Fruit fly (Drosophila melanogaster): ENCODE data around the gene mRpS10.

The mRpS10 gene

dm6 chr3R:15213362-15213989 lies 16.0 kb upstream of the mRpS10 start, which contains the start of the genes CG6654 and CG4210:
TSS of gene CG6654 (minus strand) at chr3R:15213658.
TSS of gene CG4210 (plus strand) at chr3R:15213974.
- no peak for TF ChIP-seq Met (GFP tag; optimal IDR thresholded peaks at IDR 0.05)
- peak; percentile 8 for TF ChIP-seq CG31627 (GFP tag; optimal IDR thresholded peaks at IDR 0.05)
- TF ChIP-seq Sox14 (GFP tag; optimal IDR thresholded peaks at IDR 0.05): peak; percentile 33
- TF ChIP-seq topi (GFP tag; optimal IDR thresholded peaks at IDR 0.05): no peak
- TF ChIP-seq cyc (GFP tag; optimal IDR thresholded peaks at IDR 0.05): peak; percentile 30
- TF ChIP-seq achi (GFP tag; optimal IDR thresholded peaks at IDR 0.05): no peak
- peak; percentile 4 for TF ChIP-seq CG3032 (tag; optimal IDR thresholded peaks at IDR 0.05)
- peak; percentile 35 for TF ChIP-seq esn (GFP tag; optimal IDR thresholded peaks at IDR 0.05)

- TF ChIP-seq Smox (GFP tag; optimal IDR thresholded peaks at IDR 0.05) (no peak), Lpt (GFP tag; optimal IDR thresholded peaks at IDR 0.05) (peak; percentile 86), Eip75B (GFP tag; optimal IDR thresholded peaks at IDR 0.05) (no peak), Ets96B (tag; optimal IDR thresholded peaks at IDR 0.05) (peak; percentile 94), CG1621 (tag; optimal IDR thresholded peaks at IDR 0.05) (no peak), CG6854 (GFP tag; optimal IDR thresholded peaks at IDR 0.05) (peak; percentile 61), svp (GFP tag) (no peak), CG7368 (GFP tag; optimal IDR thresholded peaks at IDR 0.05) (peak; percentile 86), salr (GFP tag; optimal IDR thresholded peaks at IDR 0.05) (no peak), CG9139 (GFP tag; optimal IDR thresholded peaks at IDR 0.05) (no peak), CG6276 (GFP tag; optimal IDR thresholded peaks at IDR 0.05) (no peak), CG3919 (GFP tag; optimal IDR thresholded peaks at IDR 0.05) (peak; percentile 96), CG11294 (GFP tag; IDR thresholded peaks at IDR 0.05) (peak; percentile 97), CG15336 (GFP tag; IDR thresholded peaks at IDR 0.05) (peak; percentile 41; the same call in 1 of the 2 replicates), Blimp-1 (GFP tag; optimal IDR thresholded peaks at IDR 0.05) (peak; percentile 85), CG6792 (GFP tag; optimal IDR thresholded peaks at IDR 0.05) (peak; percentile 83), CG11902 (GFP tag; optimal IDR thresholded peaks at IDR 0.05) (peak; percentile 94), Ets21C (GFP tag; optimal IDR thresholded peaks at IDR 0.05) (no peak), Hr38 (GFP tag; optimal IDR thresholded peaks at IDR 0.05) (no peak), fd59A (GFP tag; optimal IDR thresholded peaks at IDR 0.05) (no peak), CG16779 (tag; optimal IDR thresholded peaks at IDR 0.05) (no peak), CG10631 (GFP tag; optimal IDR thresholded peaks at IDR 0.05) (peak; percentile 89), CG8319 (GFP tag; optimal IDR thresholded peaks at IDR 0.05) (no peak), Hr4 (GFP tag; optimal IDR thresholded peaks at IDR 0.05) (no peak), pdm3 (GFP tag; optimal IDR thresholded peaks at IDR 0.05) (no peak), Hr39 (GFP tag; optimal IDR thresholded peaks at IDR 0.05) (no peak), net (GFP tag; optimal IDR thresholded peaks at IDR 0.05) (no peak), acj6 (GFP tag; optimal IDR thresholded peaks at IDR 0.05) (no peak), topi (GFP tag; optimal IDR thresholded peaks at IDR 0.05) (peak; percentile 96), esn (GFP tag; optimal IDR thresholded peaks at IDR 0.05) (peak; percentile 88), Sox15 (GFP tag; optimal IDR thresholded peaks at IDR 0.05) (peak; percentile 39), CG10669 (GFP tag; optimal IDR thresholded peaks at IDR 0.05) (no peak), CG32006 (GFP tag; optimal IDR thresholded peaks at IDR 0.05) (no peak), CG6808 (GFP tag; optimal IDR thresholded peaks at IDR 0.05) (no peak), dsx (GFP tag; optimal IDR thresholded peaks at IDR 0.05; ENCODE audit: poor library complexity, severe bottlenecking) (peak; percentile 88), OdsH (GFP tag; optimal IDR thresholded peaks at IDR 0.05) (no peak), eg (GFP tag; IDR thresholded peaks at IDR 0.05) (peak; percentile 99), CG3032 (tag; optimal IDR thresholded peaks at IDR 0.05) (peak; percentile 96), achi (GFP tag; optimal IDR thresholded peaks at IDR 0.05) (no peak), Sox102F (GFP tag; optimal IDR thresholded peaks at IDR 0.05) (no peak), Eip78C (GFP tag) (peak; percentile 99), spab (GFP tag; optimal IDR thresholded peaks at IDR 0.05) (no peak), CG8119 (GFP tag; IDR thresholded peaks at IDR 0.05) (no peak), lz (GFP tag; optimal IDR thresholded peaks at IDR 0.05) (peak; percentile 92)
Observed at dm6 chr3R:15218824-15219576, 10.5 kb upstream of the mRpS10 start, which contains the start of the genes SIDL and CG12241. TSS of gene SIDL (minus strand) at chr3R:15218874. TSS of gene CG12241 (plus strand) at chr3R:15219256.

Measured in whole organism, prepupa.